Fruit fly (Drosophila melanogaster): Measurements from ENCODE around the gene Fum2.

Fum2 gene

dm6 chrX:6656023-6656594, 25.5 kb upstream of the Fum2 start:
- peak; percentile 90 for TF ChIP-seq CG18599 (GFP tag; optimal IDR thresholded peaks at IDR 0.05)
- no peak for TF ChIP-seq Sry-β (GFP tag; optimal IDR thresholded peaks at IDR 0.05)
- peak; percentile 77 for TF ChIP-seq gcm (GFP tag; optimal IDR thresholded peaks at IDR 0.05)
- peak; percentile 80 for TF ChIP-seq HLH54F (GFP tag; optimal IDR thresholded peaks at IDR 0.05)
- peak; percentile 80 for TF ChIP-seq CG15011 (GFP tag; optimal IDR thresholded peaks at IDR 0.05)
- peak; percentile 87 for TF ChIP-seq NfI (GFP tag; optimal IDR thresholded peaks at IDR 0.05)
- peak in 1 of 3 experiments; percentile 48 for TF ChIP-seq Stat92E (GFP tag; optimal IDR thresholded peaks at IDR 0.05)
- TF ChIP-seq rib (GFP tag; IDR thresholded peaks at IDR 0.05) = 0 out of 2 replicates have a peak, but pooled peaks have one; percentile 12
- TF ChIP-seq CG7745 (tag; optimal IDR thresholded peaks at IDR 0.05) = no peak
- TF ChIP-seq CG17568 (GFP tag; optimal IDR thresholded peaks at IDR 0.05) = peak; percentile 63
- peak; percentile 17 for TF ChIP-seq fd102C (GFP tag; optimal IDR thresholded peaks at IDR 0.05)
- TF ChIP-seq tio (GFP tag; optimal IDR thresholded peaks at IDR 0.05) = peak; percentile 82
- TF ChIP-seq H2.0 (GFP tag; IDR thresholded peaks at IDR 0.05) = peak; percentile 71
- peak; percentile 73 for TF ChIP-seq otp (GFP tag; IDR thresholded peaks at IDR 0.05)
- no peak for TF ChIP-seq CG2199 (GFP tag; IDR thresholded peaks at IDR 0.05)
- no peak; the same call in 1 of the 2 replicates for TF ChIP-seq Oaz (GFP tag; IDR thresholded peaks at IDR 0.05)
- TF ChIP-seq CG12769 (tag; optimal IDR thresholded peaks at IDR 0.05) = peak; percentile 85
- TF ChIP-seq Aef1 (GFP tag; IDR thresholded peaks at IDR 0.05) = peak; percentile 78
- TF ChIP-seq CG4854 (GFP tag; optimal IDR thresholded peaks at IDR 0.05) = peak; percentile 80
- peak; percentile 45 for TF ChIP-seq run (tag; optimal IDR thresholded peaks at IDR 0.05)
- TF ChIP-seq fru (optimal IDR thresholded peaks at IDR 0.05) = no peak
- peak; percentile 76 for TF ChIP-seq CG1603 (tag; optimal IDR thresholded peaks at IDR 0.05)
- no peak for TF ChIP-seq sd (tag; optimal IDR thresholded peaks at IDR 0.05)
- peak; percentile 70 for TF ChIP-seq schlank (tag; optimal IDR thresholded peaks at IDR 0.05)
- no peak for TF ChIP-seq bigmax (GFP tag; optimal IDR thresholded peaks at IDR 0.05)
- peak; percentile 88 for TF ChIP-seq CG13624 (GFP tag; optimal IDR thresholded peaks at IDR 0.05)
- peak; percentile 74 for TF ChIP-seq CG3847 (GFP tag; IDR thresholded peaks at IDR 0.05)
- no peak for TF ChIP-seq CG15073 (GFP tag; optimal IDR thresholded peaks at IDR 0.05)
- peak; percentile 45 for TF ChIP-seq CG4707 (GFP tag; optimal IDR thresholded peaks at IDR 0.05)
- TF ChIP-seq gfzf (GFP tag; optimal IDR thresholded peaks at IDR 0.05) = no peak
- peak; percentile 81 for TF ChIP-seq tgo (GFP tag; IDR thresholded peaks at IDR 0.05)
- TF ChIP-seq jigr1 (GFP tag; IDR thresholded peaks at IDR 0.05) = peak; percentile 48; the same call in 1 of the 3 replicates
- peak; percentile 81 for TF ChIP-seq az2 (GFP tag; optimal IDR thresholded peaks at IDR 0.05)
- TF ChIP-seq CG10209 (GFP tag; optimal IDR thresholded peaks at IDR 0.05) = peak; percentile 85
- TF ChIP-seq CG3065 (GFP tag; optimal IDR thresholded peaks at IDR 0.05) = peak; percentile 15
- TF ChIP-seq CG12659 (GFP tag; optimal IDR thresholded peaks at IDR 0.05) = peak; percentile 86
- TF ChIP-seq danr (GFP tag; IDR thresholded peaks at IDR 0.05) = peak; percentile 72
- TF ChIP-seq Ets65A (GFP tag) = peak; percentile 97
- peak; percentile 41 for TF ChIP-seq CG33557 (GFP tag; optimal IDR thresholded peaks at IDR 0.05)
- TF ChIP-seq CG9797 (GFP tag; optimal IDR thresholded peaks at IDR 0.05) = no peak
- TF ChIP-seq gsb (GFP tag; IDR thresholded peaks at IDR 0.05) = peak; percentile 45; the same call in 1 of the 2 replicates
- peak; percentile 64 for TF ChIP-seq ssp (GFP tag; IDR thresholded peaks at IDR 0.05)
- no peak for TF ChIP-seq zen2 (GFP tag; IDR thresholded peaks at IDR 0.05; ENCODE audit: partially characterized antibody)
- peak; percentile 80 for TF ChIP-seq CG13296 (GFP tag; optimal IDR thresholded peaks at IDR 0.05)
- TF ChIP-seq CG6765 (GFP tag; optimal IDR thresholded peaks at IDR 0.05) = peak; percentile 69
- TF ChIP-seq CG4282 (GFP tag; optimal IDR thresholded peaks at IDR 0.05) = no peak
- TF ChIP-seq CoRest (tag; optimal IDR thresholded peaks at IDR 0.05) = peak; percentile 88
- no peak for TF ChIP-seq pita (GFP tag; optimal IDR thresholded peaks at IDR 0.05)
- TF ChIP-seq bowl (GFP tag; IDR thresholded peaks at IDR 0.05) = 0 out of 2 replicates have a peak, but pooled peaks have one; percentile 5
- TF ChIP-seq pzg (GFP tag; optimal IDR thresholded peaks at IDR 0.05) = no peak
